Worm (Caenorhabditis elegans) whole organism, L1 larva: ENCODE measurements around the gene T07E3.3.
A peak's percentile ranks its signal among the peaks of the same experiment; 100 is the strongest.

Experiments
- F16B12.6 ChIP-seq: fragments of 150-350 bp; optimal IDR thresholded peaks from 2 replicates; lab custom pipeline; 2014; ENCODE audit warnings: missing biosample characterization, missing genetic modification characterization
- alr-1 ChIP-seq: fragments of 200-800 bp; sonication (Bioruptor generic); optimal IDR thresholded peaks from 2 replicates; lab custom pipeline; 2018; ENCODE audit warnings: borderline replicate concordance, mild to moderate bottlenecking, missing genetic modification characterization, missing compliant biosample characterization
- ces-1 ChIP-seq: fragments of 150-350 bp; optimal IDR thresholded peaks from 2 replicates; lab custom pipeline; 2014; ENCODE audit warnings: missing biosample characterization, missing genetic modification reagents, missing genetic modification characterization
- efl-1 ChIP-seq, 4 experiments: fragments of 150-350 bp; optimal IDR thresholded peaks in 3 of 4; peaks in 1 of 4; 1 replicate in 1 of 4; 2 replicates in 3 of 4; lab custom pipeline; 2014; ENCODE audit warnings: missing biosample characterization in 2 of 4, missing genetic modification characterization in 2 of 4, missing genetic modification reagents in 2 of 4
- mep-1 ChIP-seq: fragments of 150-350 bp; optimal IDR thresholded peaks from 2 replicates; lab custom pipeline; 2014; ENCODE audit warnings: missing biosample characterization, missing genetic modification characterization

T07E3.3 gene

DNA sequence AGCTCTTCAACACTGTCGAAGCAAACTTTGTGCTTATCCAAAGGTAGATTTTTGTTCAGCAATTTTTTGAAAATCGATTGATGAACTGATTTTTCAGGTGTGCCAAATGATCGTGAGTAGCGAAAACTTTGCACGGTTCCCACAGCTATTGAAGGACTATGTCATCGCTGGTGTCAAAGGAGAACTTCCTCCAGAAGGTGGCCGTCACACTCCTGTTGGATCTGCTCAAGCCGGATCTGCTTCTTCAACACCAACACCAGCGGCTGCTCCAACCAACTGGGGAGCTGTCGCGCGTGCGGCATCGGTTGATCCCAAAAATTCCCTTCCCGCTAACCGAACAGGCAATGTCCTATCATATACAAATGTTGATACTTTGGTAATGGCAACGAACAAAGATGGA is 49.7 kb downstream of the T07E3.3 start:
- TF ChIP-seq F16B12.6 (no peak), efl-1 (optimal IDR thresholded peaks at IDR 0.05; lab: Kevin White, UChicago) (no peak), efl-1 (GFP tag; optimal IDR thresholded peaks at IDR 0.05 in 1 of 2; lab: Kevin White, UChicago) (peak in 1 of 2 experiments; percentile 51)

DNA sequence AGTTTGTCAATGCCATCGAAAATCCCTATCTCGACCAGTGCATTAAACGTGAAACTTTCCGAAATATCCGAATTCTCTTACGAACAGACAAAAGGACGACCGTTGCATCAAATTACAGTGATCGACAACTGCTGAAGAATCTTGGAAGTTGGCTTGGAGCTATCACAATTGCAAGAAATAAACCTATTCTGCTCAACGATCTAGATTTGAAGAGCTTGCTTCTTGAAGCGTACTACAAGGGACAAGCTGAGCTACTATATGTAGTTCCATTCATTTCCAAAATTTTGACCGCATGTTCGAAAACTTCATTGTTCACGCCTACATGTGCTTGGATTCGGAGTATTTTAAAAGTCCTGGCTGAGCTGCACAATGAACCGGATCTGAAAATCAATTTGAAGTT is 50.3 kb downstream of the T07E3.3 start:
- no peak for TF ChIP-seq ces-1
- no peak for TF ChIP-seq efl-1 (optimal IDR thresholded peaks at IDR 0.05; lab: Kevin White, UChicago)
- TF ChIP-seq efl-1 (GFP tag; optimal IDR thresholded peaks at IDR 0.05 in 1 of 2; lab: Kevin White, UChicago): peak in 1 of 2 experiments; percentile 72
- TF ChIP-seq mep-1 (tag; lab: Kevin White, UChicago): no peak
- TF ChIP-seq alr-1: no peak
